Worm (Caenorhabditis elegans): Measurements from ENCODE around the gene bgnt-1.2.
A peak's percentile ranks its signal among the peaks of the same experiment; 100 is the strongest.

The bgnt-1.2 gene

DNA sequence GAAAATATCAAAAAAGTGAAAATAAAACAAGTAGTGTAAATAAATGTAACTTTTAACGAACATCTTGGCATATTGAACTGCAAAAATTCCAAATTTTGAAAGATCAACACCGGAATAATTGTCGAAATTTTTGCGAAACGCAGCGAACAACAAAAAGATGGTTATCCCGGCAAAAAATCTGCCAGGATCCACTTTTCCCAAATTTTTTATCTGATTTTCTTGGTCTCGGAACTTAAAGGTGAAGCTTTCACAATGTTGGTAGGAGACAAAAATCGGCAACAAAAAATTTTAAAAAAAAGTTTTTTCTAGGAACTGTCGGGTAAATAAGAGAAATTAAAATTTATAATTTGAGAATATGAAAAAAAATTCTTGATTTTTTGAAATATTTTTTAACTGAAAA is at the start of gene bgnt-1.2:
Gene bgnt-1.2, minus strand, starts transcription at position 101 of the 400 bp plus-strand sequence.
- TF ChIP-seq hlh-1 (tag; optimal IDR thresholded peaks at IDR 0.05) (no peak), nhr-2 (tag; optimal IDR thresholded peaks at IDR 0.05) (no peak), elt-1 (tag; optimal IDR thresholded peaks at IDR 0.05; ENCODE audit: borderline replicate concordance, insufficient read depth) (no peak), lin-13 (tag; optimal IDR thresholded peaks at IDR 0.05) (no peak), elt-3 (tag; optimal IDR thresholded peaks at IDR 0.05) (no peak), ceh-43 (GFP tag; optimal IDR thresholded peaks at IDR 0.05) (no peak), unc-120 (tag; optimal IDR thresholded peaks at IDR 0.05; ENCODE audit: poor library complexity, severe bottlenecking) (no peak), mls-2 (tag; optimal IDR thresholded peaks at IDR 0.05) (no peak), ceh-83 (GFP tag; optimal IDR thresholded peaks at IDR 0.05) (no peak), nhr-76 (tag; optimal IDR thresholded peaks at IDR 0.05) (no peak), sem-2 (GFP tag; optimal IDR thresholded peaks at IDR 0.05) (no peak), mep-1 (tag; optimal IDR thresholded peaks at IDR 0.05) (no peak), ztf-11 (tag; optimal IDR thresholded peaks at IDR 0.05) (no peak), M03D4.4 (tag; optimal IDR thresholded peaks at IDR 0.05) (no peak), unc-39 (tag; optimal IDR thresholded peaks at IDR 0.05) (no peak)

DNA sequence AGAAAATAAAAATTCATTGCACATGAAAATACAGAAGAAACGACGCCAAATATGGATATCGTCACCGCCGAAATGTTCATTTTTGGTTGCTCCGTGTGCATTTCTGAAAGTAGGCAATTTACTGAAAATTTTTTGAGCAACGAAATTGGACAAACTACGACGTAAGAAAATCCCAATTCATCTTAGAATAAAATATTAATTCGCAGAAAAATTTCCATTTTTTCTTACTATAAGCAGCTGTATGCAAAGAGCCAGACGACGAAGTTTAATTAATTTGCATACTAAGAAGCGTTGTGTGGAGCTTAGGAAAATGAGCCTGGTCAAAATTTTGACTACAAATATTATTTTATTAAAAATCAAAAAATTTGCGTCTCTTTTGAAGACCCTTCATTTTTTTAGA is 48.2 kb upstream of the bgnt-1.2 start, which contains the start of gene srbc-19:
Gene srbc-19, minus strand, starts transcription at position 101 of the 400 bp plus-strand sequence.
- TF ChIP-seq drap-1 (GFP tag; optimal IDR thresholded peaks at IDR 0.05) (no peak), nhr-12 (tag; optimal IDR thresholded peaks at IDR 0.05) (no peak), ceh-83 (GFP tag; optimal IDR thresholded peaks at IDR 0.05) (no peak), elt-1 (tag; optimal IDR thresholded peaks at IDR 0.05; ENCODE audit: borderline replicate concordance, insufficient read depth) (no peak), pha-4 (tag; optimal IDR thresholded peaks at IDR 0.05) (no peak), ztf-11 (tag; optimal IDR thresholded peaks at IDR 0.05) (no peak), lin-32 (GFP tag; optimal IDR thresholded peaks at IDR 0.05) (no peak), nhr-2 (tag; optimal IDR thresholded peaks at IDR 0.05) (no peak), zip-8 (tag; optimal IDR thresholded peaks at IDR 0.05) (no peak)

- TF ChIP-seq ham-2 (GFP tag; optimal IDR thresholded peaks at IDR 0.05): no peak
Measured at ce11 chrV:2163735-2164134, 45.3 kb upstream of the bgnt-1.2 start, which contains the start of gene str-255. Gene str-255, minus strand, starts transcription at chrV:2163835.

- TF ChIP-seq nhr-2 (tag; optimal IDR thresholded peaks at IDR 0.05) (no peak), pha-4 (tag; optimal IDR thresholded peaks at IDR 0.05) (no peak), ces-1 (GFP tag; optimal IDR thresholded peaks at IDR 0.05) (no peak), bed-3 (GFP tag; optimal IDR thresholded peaks at IDR 0.05) (no peak)
Measured at ce11 chrV:2159331-2159730, 40.9 kb upstream of the bgnt-1.2 start, which contains the start of gene C45H4.14. Gene C45H4.14, minus strand, starts transcription at chrV:2159431.

ce11 chrV:2156830-2157229 is 38.4 kb upstream of the bgnt-1.2 start, which contains the start of gene srbc-22:
Gene srbc-22, plus strand, starts transcription at chrV:2157130.
- TF ChIP-seq M03D4.4 (tag; optimal IDR thresholded peaks at IDR 0.05) (no peak), zip-8 (tag; optimal IDR thresholded peaks at IDR 0.05) (peak; percentile 23)

ce11 chrV:2155232-2155631 is 36.8 kb upstream of the bgnt-1.2 start, which contains the start of gene srbc-21:
Gene srbc-21, plus strand, starts transcription at chrV:2155532.
- no peak for TF ChIP-seq sem-2 (GFP tag; optimal IDR thresholded peaks at IDR 0.05)
- peak; percentile 5 for TF ChIP-seq zip-8 (tag; optimal IDR thresholded peaks at IDR 0.05)
- no peak for TF ChIP-seq mep-1 (tag; optimal IDR thresholded peaks at IDR 0.05)

- TF ChIP-seq blmp-1 (tag; optimal IDR thresholded peaks at IDR 0.05) (no peak), lin-32 (GFP tag; optimal IDR thresholded peaks at IDR 0.05) (no peak), ceh-83 (GFP tag; optimal IDR thresholded peaks at IDR 0.05) (no peak)
Measured at ce11 chrV:2153274-2153673, 34.8 kb upstream of the bgnt-1.2 start, which contains the start of gene srbc-23. Gene srbc-23, plus strand, starts transcription at chrV:2153574.

- TF ChIP-seq tbx-8 (GFP tag; optimal IDR thresholded peaks at IDR 0.05): no peak
- no peak for TF ChIP-seq pha-4 (tag; optimal IDR thresholded peaks at IDR 0.05)
- no peak for TF ChIP-seq elt-3 (tag; optimal IDR thresholded peaks at IDR 0.05)
- TF ChIP-seq ztf-11 (tag; optimal IDR thresholded peaks at IDR 0.05): no peak
- TF ChIP-seq mls-2 (tag; optimal IDR thresholded peaks at IDR 0.05): no peak
- no peak for TF ChIP-seq bed-3 (GFP tag; optimal IDR thresholded peaks at IDR 0.05)
- no peak for TF ChIP-seq ceh-39 (tag; optimal IDR thresholded peaks at IDR 0.05)
- no peak for TF ChIP-seq drap-1 (GFP tag; optimal IDR thresholded peaks at IDR 0.05)
- TF ChIP-seq hlh-1 (tag; optimal IDR thresholded peaks at IDR 0.05): no peak
- no peak for TF ChIP-seq ces-1 (GFP tag; optimal IDR thresholded peaks at IDR 0.05)
- no peak for TF ChIP-seq cnd-1 (tag; optimal IDR thresholded peaks at IDR 0.05)
- no peak for TF ChIP-seq sem-2 (GFP tag; optimal IDR thresholded peaks at IDR 0.05)
- no peak for TF ChIP-seq snpc-4 (tag; optimal IDR thresholded peaks at IDR 0.05)
- no peak for TF ChIP-seq mab-5 (tag; optimal IDR thresholded peaks at IDR 0.05)
Measured at ce11 chrV:2151458-2151857, 33.0 kb upstream of the bgnt-1.2 start, which contains the start of gene srbc-24. Gene srbc-24, plus strand, starts transcription at chrV:2151758.
